Fruit fly (Drosophila melanogaster) whole organism: ENCODE measurements around the gene wat.

Experiments used
- CG8478 ChIP-seq: fragments of >200 bp; optimal IDR thresholded peaks from 2 replicates; lab custom pipeline; 2018; ENCODE audit warnings: inconsistent platforms
- Dll ChIP-seq: fragments of >200 bp; optimal IDR thresholded peaks from 2 replicates; lab custom pipeline; 2017
- EcR ChIP-seq, 2 experiments: fragments of >200 bp; optimal IDR thresholded peaks; 2 replicates each; lab custom pipeline; 2017; ENCODE audit warnings: missing biosample characterization in 2 of 2, missing genetic modification characterization in 2 of 2, missing genetic modification reagents in 2 of 2
- pan ChIP-seq: fragments of >200 bp; optimal IDR thresholded peaks from 2 replicates; lab custom pipeline; 2017
- psq ChIP-seq: fragments of >200 bp; optimal IDR thresholded peaks from 2 replicates; lab custom pipeline; 2017
- usp ChIP-seq: fragments of >200 bp; optimal IDR thresholded peaks from 2 replicates; lab custom pipeline; 2017; ENCODE audit warnings: missing biosample characterization, missing genetic modification characterization, mixed read lengths

The wat gene

DNA sequence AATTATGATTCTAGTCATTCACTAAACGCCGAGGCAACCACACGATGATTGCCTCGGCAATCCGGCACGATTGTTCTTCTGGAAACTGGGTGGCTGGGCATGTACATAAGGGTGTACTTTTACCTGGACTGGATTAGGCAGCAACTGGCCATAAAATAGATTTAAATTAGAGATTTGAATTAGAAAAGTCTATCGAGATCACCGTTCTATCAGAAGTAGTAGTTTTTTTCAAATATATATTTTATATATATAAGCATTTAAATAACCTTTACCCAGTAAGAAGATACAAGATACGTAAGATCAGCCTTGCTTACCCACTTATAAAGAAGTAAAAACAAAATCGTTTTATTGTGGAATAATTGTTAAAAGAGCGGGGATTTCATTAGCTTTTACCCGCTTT lies 33.8 kb upstream of the wat start, which contains the start of gene CG11843:
TSS of gene CG11843 (plus strand) at position 301 of the 400 bp plus-strand sequence.
- TF ChIP-seq psq (lab: Kevin White, UChicago) = no peak
- TF ChIP-seq pan (lab: Kevin White, UChicago) = no peak
- no peak for TF ChIP-seq CG8478 (lab: Kevin White, UChicago)
- TF ChIP-seq usp (GFP tag; lab: Kevin White, UChicago) = no peak
- TF ChIP-seq EcR (GFP tag; optimal IDR thresholded peaks at IDR 0.05; lab: Kevin White, UChicago) = no peak
- TF ChIP-seq Dll (lab: Kevin White, UChicago) = no peak

- TF ChIP-seq pan (lab: Kevin White, UChicago) (no peak), Dll (lab: Kevin White, UChicago) (no peak), psq (lab: Kevin White, UChicago) (no peak), usp (GFP tag; lab: Kevin White, UChicago) (no peak), EcR (GFP tag; optimal IDR thresholded peaks at IDR 0.05; lab: Kevin White, UChicago) (no peak), CG8478 (lab: Kevin White, UChicago) (no peak)
Measured at dm6 chr3R:29052380-29052779, 32.2 kb upstream of the wat start, which contains the start of gene CG11842. CG11842 (plus strand) TSS chr3R:29052680.

dm6 chr3R:29050756-29051155 lies 30.6 kb upstream of the wat start, which contains the start of gene CG11841:
CG11841 (plus strand) TSS chr3R:29051056.
- TF ChIP-seq usp (GFP tag; lab: Kevin White, UChicago) (no peak), Dll (lab: Kevin White, UChicago) (no peak), pan (lab: Kevin White, UChicago) (no peak), psq (lab: Kevin White, UChicago) (no peak), CG8478 (lab: Kevin White, UChicago) (no peak), EcR (GFP tag; optimal IDR thresholded peaks at IDR 0.05; lab: Kevin White, UChicago) (no peak)

- no peak for TF ChIP-seq usp (GFP tag; lab: Kevin White, UChicago)
- TF ChIP-seq Dll (lab: Kevin White, UChicago) = no peak
- no peak for TF ChIP-seq pan (lab: Kevin White, UChicago)
- no peak for TF ChIP-seq psq (lab: Kevin White, UChicago)
- no peak for TF ChIP-seq EcR (GFP tag; optimal IDR thresholded peaks at IDR 0.05; lab: Kevin White, UChicago)
- TF ChIP-seq CG8478 (lab: Kevin White, UChicago) = no peak
Measured at dm6 chr3R:29049055-29049722, 29.0 kb upstream of the wat start, which contains the start of gene CG11837. CG11837 (plus strand) TSS chr3R:29049493.

DNA sequence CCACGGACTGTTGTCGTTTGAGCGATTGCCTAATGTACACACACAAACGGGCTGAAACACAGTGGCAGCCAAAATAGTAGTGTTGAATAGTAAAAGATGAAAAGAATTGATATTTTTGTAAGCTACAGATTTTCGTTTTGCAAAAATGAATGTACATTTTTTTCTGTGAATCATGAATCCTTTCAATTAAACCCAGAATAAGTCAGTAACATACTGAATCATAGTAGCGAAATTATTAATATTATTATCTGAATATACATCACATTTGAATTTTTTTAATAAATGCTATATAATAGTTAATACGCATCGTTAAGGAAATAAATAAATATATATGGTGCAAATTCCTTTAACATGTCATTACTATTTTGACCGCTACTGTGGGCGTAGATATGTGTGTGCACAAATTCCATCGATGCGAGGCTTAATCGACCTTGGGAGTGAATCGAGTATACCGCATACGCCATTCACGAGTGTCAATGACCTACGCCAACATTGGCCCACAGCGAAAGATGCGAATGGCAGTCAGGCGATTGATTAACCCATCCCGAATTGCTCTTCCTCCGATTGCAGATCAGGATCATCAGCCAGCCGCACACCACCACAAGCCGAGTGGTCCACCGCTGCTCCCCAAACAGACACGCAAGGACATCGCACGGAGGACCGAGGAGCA lies 20.5 kb upstream of the wat start:
- TF ChIP-seq Dll (lab: Kevin White, UChicago) (no peak), CG8478 (lab: Kevin White, UChicago) (no peak), usp (GFP tag; lab: Kevin White, UChicago) (no peak), psq (lab: Kevin White, UChicago) (no peak), pan (lab: Kevin White, UChicago) (no peak), EcR (GFP tag; optimal IDR thresholded peaks at IDR 0.05; lab: Kevin White, UChicago) (no peak)

dm6 chr3R:29039704-29040430 lies 19.7 kb upstream of the wat start:
- no peak for TF ChIP-seq usp (GFP tag; lab: Kevin White, UChicago)
- TF ChIP-seq psq (lab: Kevin White, UChicago) = no peak

- TF ChIP-seq CG8478 (lab: Kevin White, UChicago) (peak; percentile 46), EcR (GFP tag; optimal IDR thresholded peaks at IDR 0.05; lab: Kevin White, UChicago) (no peak)
Measured at dm6 chr3R:29038960-29039581, 18.9 kb upstream of the wat start, which contains the start of the genes Slu7 and Pkc98E. Slu7 (minus strand) TSS chr3R:29039071. Pkc98E (plus strand) TSS chr3R:29039156.

- TF ChIP-seq usp (GFP tag; lab: Kevin White, UChicago) (no peak), EcR (GFP tag; optimal IDR thresholded peaks at IDR 0.05; lab: Kevin White, UChicago) (no peak), psq (lab: Kevin White, UChicago) (no peak)
Measured at dm6 chr3R:29033909-29034629, 13.9 kb upstream of the wat start, which contains the start of the genes beta4GalNAcTB and Cpsf100. beta4GalNAcTB (minus strand) TSS chr3R:29034008. Cpsf100 (plus strand) TSS chr3R:29034573.

- TF ChIP-seq Dll (lab: Kevin White, UChicago) (no peak), psq (lab: Kevin White, UChicago) (no peak), usp (GFP tag; lab: Kevin White, UChicago) (no peak), EcR (GFP tag; optimal IDR thresholded peaks at IDR 0.05; lab: Kevin White, UChicago) (no peak), pan (lab: Kevin White, UChicago) (no peak), CG8478 (lab: Kevin White, UChicago) (no peak)
Measured at dm6 chr3R:29032542-29032941, 12.3 kb upstream of the wat start, which contains the start of gene Ssl2. Ssl2 (minus strand) TSS chr3R:29032642.

- TF ChIP-seq CG8478 (lab: Kevin White, UChicago) (no peak), EcR (GFP tag; optimal IDR thresholded peaks at IDR 0.05; lab: Kevin White, UChicago) (no peak), psq (lab: Kevin White, UChicago) (no peak), pan (lab: Kevin White, UChicago) (no peak), Dll (lab: Kevin White, UChicago) (no peak), usp (GFP tag; lab: Kevin White, UChicago) (no peak)
Measured at dm6 chr3R:29027122-29027521, 6.9 kb upstream of the wat start, which contains the start of the genes eIF4E6 and CG1951. eIF4E6 (minus strand) TSS chr3R:29027174. CG1951 (plus strand) TSS chr3R:29027236.
